Worm (Caenorhabditis elegans) whole organism, young adult: ENCODE results near the gene F19F10.1.

Source experiments
- T26A5.8 ChIP-seq: sonication (generic microtip); optimal IDR thresholded peaks from 2 replicates; lab custom pipeline; 2016; ENCODE audit warnings: missing genetic modification characterization, missing compliant biosample characterization
- cebp-1 ChIP-seq, 2 experiments: fragments of 200-800 bp in 1 of 2; sonication (Bioruptor generic) in 1 of 2; sonication (generic microtip) in 1 of 2; IDR thresholded peaks in 1 of 2; optimal IDR thresholded peaks in 1 of 2; 2 replicates each; pipeline versions ENCODE4 v1.3.6 to Lab custom; 2017 to 2022; ENCODE audit warnings: missing compliant biosample characterization in 2 of 2, missing genetic modification characterization in 2 of 2, mild to moderate bottlenecking in 1 of 2, missing genetic modification reagents in 1 of 2, moderate library complexity in 1 of 2
- chd-7 ChIP-seq: sonication (generic microtip); optimal IDR thresholded peaks from 2 replicates; lab custom pipeline; 2016; ENCODE audit warnings: mild to moderate bottlenecking, missing genetic modification characterization, moderate library complexity, missing compliant biosample characterization
- efl-1 ChIP-seq: fragments of 150-350 bp; optimal IDR thresholded peaks from 2 replicates; lab custom pipeline; 2014; ENCODE audit warnings: missing biosample characterization, missing genetic modification reagents, missing genetic modification characterization
- hlh-12 ChIP-seq: sonication (generic microtip); optimal IDR thresholded peaks from 2 replicates; lab custom pipeline; 2016; ENCODE audit warnings: missing genetic modification characterization, missing compliant biosample characterization
- sea-2 ChIP-seq: fragments of 200-800 bp; sonication (Bioruptor generic); IDR thresholded peaks from 2 replicates; pipeline ENCODE4 v1.3.6; 2022; ENCODE audit warnings: missing genetic modification characterization, missing compliant biosample characterization
- snpc-4 ChIP-seq, 5 experiments: fragments of 150-350 bp in 1 of 5; sonication (generic microtip) in 4 of 5; optimal IDR thresholded peaks; 2 replicates each; lab custom pipeline; 2014 to 2018; ENCODE audit warnings: missing genetic modification characterization in 5 of 5, missing biosample characterization in 3 of 5, antibody characterized with exemption in 2 of 5, mild to moderate bottlenecking in 2 of 5, missing compliant biosample characterization in 2 of 5, missing genotype in 2 of 5, moderate library complexity in 2 of 5, missing genetic modification reagents in 1 of 5
- sptf-2 ChIP-seq: fragments of 200-800 bp; sonication (Bioruptor generic); optimal IDR thresholded peaks from 2 replicates; lab custom pipeline; 2018; ENCODE audit warnings: mild to moderate bottlenecking, missing genetic modification characterization, missing compliant biosample characterization
- tbp1 ChIP-seq: fragments of 200-800 bp; sonication (Bioruptor generic); optimal IDR thresholded peaks from 2 replicates; lab custom pipeline; 2018; ENCODE audit warnings: mild to moderate bottlenecking, missing genetic modification characterization, missing compliant biosample characterization
- unc-62 ChIP-seq: fragments of 150-350 bp; optimal IDR thresholded peaks from 2 replicates; lab custom pipeline; 2014; ENCODE audit warnings: missing biosample characterization, missing genetic modification reagents, missing genetic modification characterization

ce11 chrV:7570290-7570689 is 7.2 kb downstream of the F19F10.1 start, which contains the start of gene clec-212:
- no peak for TF ChIP-seq snpc-4 (GFP tag; optimal IDR thresholded peaks at IDR 0.05; lab: Kevin White, UChicago)
- TF ChIP-seq snpc-4 (tag; optimal IDR thresholded peaks at IDR 0.05; lab: Kevin White, UChicago), result no peak
- TF ChIP-seq cebp-1 (GFP tag; IDR thresholded peaks at IDR 0.05; lab: Robert Waterston, UW), result no peak
- TF ChIP-seq cebp-1 (tag; optimal IDR thresholded peaks at IDR 0.05; lab: Kevin White, UChicago), result no peak
- TF ChIP-seq efl-1 (GFP tag; lab: Kevin White, UChicago), result no peak
- no peak for TF ChIP-seq sea-2 (GFP tag; lab: Robert Waterston, UW)
- TF ChIP-seq sptf-2 (GFP tag; lab: Kevin White, UChicago), result no peak
- no peak for TF ChIP-seq T26A5.8
- no peak for TF ChIP-seq hlh-12 (tag; lab: Kevin White, UChicago)
- TF ChIP-seq chd-7 (tag; lab: Kevin White, UChicago), result no peak
- TF ChIP-seq unc-62 (GFP tag; lab: Kevin White, UChicago), result no peak
- no peak for TF ChIP-seq tbp1 (GFP tag; lab: Kevin White, UChicago)
